Worm (Caenorhabditis elegans): ENCODE measurements around the gene cin-4.
"Not testable (repeated sequence)": the region's sequence is repeated elsewhere in the genome, so short reads cannot be mapped to it uniquely, and the experiment has no call there.

The cin-4 gene

DNA sequence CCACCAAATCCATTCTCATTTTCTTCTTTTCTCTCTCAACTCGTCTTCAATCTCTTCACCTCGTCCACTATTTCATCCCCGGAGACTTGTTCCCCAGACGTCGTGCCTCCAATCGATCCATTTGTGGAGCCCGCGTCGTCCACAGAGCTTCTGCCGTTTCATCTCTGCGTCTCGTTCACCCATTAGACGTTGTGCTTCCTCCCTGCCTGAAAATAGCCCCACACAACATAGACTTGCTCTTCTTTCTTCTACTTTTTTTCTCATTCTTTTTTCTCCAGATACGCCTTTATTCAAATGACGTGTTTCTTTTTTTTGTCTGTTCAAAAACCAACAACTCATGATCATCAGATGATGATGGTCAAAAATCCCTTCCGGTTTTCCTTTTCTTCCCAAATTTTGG is 45.1 kb upstream of the cin-4 start (continued):
- TF ChIP-seq C34B4.2 (tag; optimal IDR thresholded peaks at IDR 0.05) (no peak), egl-13 (tag; optimal IDR thresholded peaks at IDR 0.05) (peak; percentile 55), efl-1 (optimal IDR thresholded peaks at IDR 0.05) (peak in 1 of 2 experiments; percentile 23), efl-1 (GFP tag; optimal IDR thresholded peaks at IDR 0.05 in 1 of 2) (no peak), lsy-2 (tag; optimal IDR thresholded peaks at IDR 0.05) (peak; percentile 55 to 59), unc-130 (tag; optimal IDR thresholded peaks at IDR 0.05) (no peak), lin-35 (GFP tag; optimal IDR thresholded peaks at IDR 0.05) (peak in 1 of 2 experiments; percentile 41), mab-9 (GFP tag; IDR thresholded peaks at IDR 0.05) (0 out of 2 replicates have a peak, but pooled peaks have one; percentile 36), sox-4 (tag; optimal IDR thresholded peaks at IDR 0.05) (no peak), unc-86 (tag; optimal IDR thresholded peaks at IDR 0.05) (peak; percentile 79), fkh-10 (GFP tag; optimal IDR thresholded peaks at IDR 0.05) (peak; percentile 80), lin-13 (GFP tag; optimal IDR thresholded peaks at IDR 0.05) (no peak), elt-2 (tag; optimal IDR thresholded peaks at IDR 0.05) (no peak)

DNA sequence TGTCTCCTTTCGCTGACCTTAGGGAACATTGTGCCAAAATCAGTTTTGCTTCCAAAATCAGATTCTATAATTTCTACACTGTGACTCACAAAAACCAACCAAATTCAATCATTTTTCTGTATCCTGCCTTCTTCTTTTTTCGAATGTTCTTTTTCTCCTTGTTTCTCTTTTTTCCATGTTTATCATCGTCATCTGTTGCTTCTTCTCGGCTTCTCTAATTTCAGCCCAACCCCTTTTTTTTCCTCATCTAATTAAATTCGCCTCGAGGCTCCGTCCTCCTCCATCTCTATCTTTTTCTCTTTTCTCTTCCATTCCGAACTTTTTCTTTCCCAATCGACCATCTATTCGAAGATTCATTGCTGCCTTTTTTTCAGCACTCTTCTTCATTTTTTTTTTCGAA is 43.4 kb upstream of the cin-4 start, which contains the start of gene unc-104:
TSS of gene unc-104 (plus strand) at position 311 of the 400 bp plus-strand sequence.
- TF ChIP-seq nhr-47 (tag; optimal IDR thresholded peaks at IDR 0.05) (peak; percentile 12), lin-14 (GFP tag; optimal IDR thresholded peaks at IDR 0.05) (peak; percentile 71), nhr-71 (tag; optimal IDR thresholded peaks at IDR 0.05) (peak; percentile 21), lir-3 (tag; optimal IDR thresholded peaks at IDR 0.05; ENCODE audit: poor library complexity) (no peak), mep-1 (tag; optimal IDR thresholded peaks at IDR 0.05) (peak; percentile 1), zag-1 (tag; optimal IDR thresholded peaks at IDR 0.05) (peak; percentile 14), lsy-2 (tag; optimal IDR thresholded peaks at IDR 0.05) (peak in 1 of 2 experiments; percentile 19), C16A3.4 (tag; optimal IDR thresholded peaks at IDR 0.05) (no peak), dsc-1 (tag; optimal IDR thresholded peaks at IDR 0.05) (no peak)

DNA sequence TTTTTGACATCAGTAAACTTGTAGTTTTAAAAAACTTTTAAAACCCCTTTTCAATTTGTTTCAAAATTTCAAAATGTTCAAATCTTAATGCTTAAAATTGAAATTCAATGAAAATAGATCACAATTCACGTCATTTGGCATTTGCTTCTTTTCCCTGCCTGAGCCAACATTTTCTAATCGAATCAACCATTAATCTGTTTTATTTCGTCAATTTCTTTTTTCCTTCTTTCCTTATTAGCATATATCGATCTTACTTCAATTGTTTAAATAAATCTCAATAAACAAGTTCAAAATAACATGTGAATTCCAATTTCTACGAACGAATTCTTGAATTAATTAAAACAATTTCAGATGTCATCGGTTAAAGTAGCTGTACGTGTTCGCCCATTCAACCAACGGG is 42.5 kb upstream of the cin-4 start:
- peak; percentile 77 for TF ChIP-seq ceh-8 (GFP tag; optimal IDR thresholded peaks at IDR 0.05)
- peak; percentile 4 for TF ChIP-seq mep-1 (tag; optimal IDR thresholded peaks at IDR 0.05)
- TF ChIP-seq nhr-237 (tag; optimal IDR thresholded peaks at IDR 0.05): no peak
- no peak for TF ChIP-seq egl-13 (tag; optimal IDR thresholded peaks at IDR 0.05)
- peak; percentile 61 for TF ChIP-seq ceh-63 (GFP tag; optimal IDR thresholded peaks at IDR 0.05)

DNA sequence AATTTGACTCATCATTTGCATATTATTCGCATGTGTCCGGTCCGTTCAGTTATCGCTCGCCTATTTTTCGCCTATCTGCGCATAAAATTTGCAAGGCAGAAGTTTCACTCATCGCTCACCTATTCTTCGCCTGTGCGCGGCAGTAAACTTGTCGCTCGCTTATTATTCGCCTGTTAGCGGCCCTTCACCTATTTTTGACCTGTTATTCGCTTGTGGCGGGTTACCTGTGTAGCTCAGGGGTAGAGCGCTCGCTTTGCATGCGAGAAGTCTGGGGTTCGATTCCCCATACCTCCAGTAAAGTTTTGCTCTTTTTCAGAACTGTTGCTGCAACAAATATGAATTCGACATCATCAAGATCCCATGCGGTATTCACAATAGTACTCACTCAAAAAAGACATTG is 36.7 kb upstream of the cin-4 start:
- TF ChIP-seq lin-35 (GFP tag; optimal IDR thresholded peaks at IDR 0.05) (peak in 1 of 2 experiments; percentile 23), nhr-19 (GFP tag; conservative IDR thresholded peaks at IDR 0.05) (peak; percentile 31; the same call in 1 of the 2 replicates), nhr-71 (tag; optimal IDR thresholded peaks at IDR 0.05) (peak; percentile 13), efl-1 (GFP tag; optimal IDR thresholded peaks at IDR 0.05 in 1 of 2) (peak in 1 of 2 experiments; percentile 64)
- TF ChIP-seq efl-1 (optimal IDR thresholded peaks at IDR 0.05): not testable (repeated sequence)

DNA sequence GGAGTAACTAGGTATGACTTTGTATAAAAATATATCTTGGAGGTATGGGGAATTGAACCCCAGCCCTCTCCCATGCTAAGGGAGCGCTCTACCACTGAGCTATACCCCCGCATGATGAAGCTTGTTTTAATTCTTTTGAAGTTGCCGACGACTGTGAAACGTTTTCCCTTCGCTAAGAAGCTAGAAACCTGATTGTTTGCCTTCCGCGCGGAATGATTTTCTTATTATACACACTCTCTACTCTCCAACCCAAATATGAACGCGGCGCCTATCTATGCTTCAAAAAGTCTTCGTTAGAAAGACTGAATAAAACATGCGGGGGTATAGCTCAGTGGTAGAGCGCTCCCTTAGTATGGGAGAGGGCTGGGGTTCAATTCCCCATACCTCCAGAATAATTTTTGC is 35.1 kb upstream of the cin-4 start:
- TF ChIP-seq dsc-1 (tag; optimal IDR thresholded peaks at IDR 0.05): peak; percentile 0
- no peak for TF ChIP-seq pag-3 (tag; optimal IDR thresholded peaks at IDR 0.05; ENCODE audit: borderline replicate concordance, insufficient read depth)

DNA sequence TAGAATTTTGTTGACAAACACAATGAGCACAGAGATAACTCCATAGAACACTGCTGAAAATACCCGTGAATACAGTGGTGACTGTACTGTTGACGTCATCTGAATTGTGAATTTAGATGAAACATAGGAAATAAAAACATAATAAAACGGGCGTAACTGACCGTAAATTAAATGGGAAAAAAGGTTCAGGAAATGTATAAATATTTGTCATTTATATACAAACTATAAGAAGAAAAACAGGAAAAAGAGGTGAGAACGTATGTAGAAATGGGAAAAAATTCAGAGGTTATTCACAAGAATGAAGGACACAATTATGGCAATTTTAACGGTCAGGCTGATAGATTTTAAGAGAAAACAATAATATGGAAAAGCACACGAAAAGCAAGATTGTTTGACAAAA is 25.5 kb upstream of the cin-4 start, which contains the start of gene sqv-7:
TSS of gene sqv-7 (minus strand) at position 101 of the 400 bp plus-strand sequence.
- TF ChIP-seq isw-1 (GFP tag; IDR thresholded peaks at IDR 0.05): no peak
- no peak for TF ChIP-seq nhr-77 (tag; optimal IDR thresholded peaks at IDR 0.05)
- no peak for TF ChIP-seq unc-62 (GFP tag; optimal IDR thresholded peaks at IDR 0.05)
- no peak for TF ChIP-seq tbx-2 (tag; optimal IDR thresholded peaks at IDR 0.05)
- TF ChIP-seq skn-1 (tag; optimal IDR thresholded peaks at IDR 0.05): no peak
- no peak for TF ChIP-seq aha-1 (tag; optimal IDR thresholded peaks at IDR 0.05)
- TF ChIP-seq pqm-1 (tag; optimal IDR thresholded peaks at IDR 0.05): no peak
- TF ChIP-seq lsy-2 (tag; optimal IDR thresholded peaks at IDR 0.05): no peak
- TF ChIP-seq aly-2 (tag; optimal IDR thresholded peaks at IDR 0.05): no peak
- TF ChIP-seq nhr-47 (tag; optimal IDR thresholded peaks at IDR 0.05): no peak
- TF ChIP-seq ztf-4 (tag; optimal IDR thresholded peaks at IDR 0.05): no peak
- no peak for TF ChIP-seq F16B12.6 (tag; optimal IDR thresholded peaks at IDR 0.05)
- TF ChIP-seq ceh-82 (tag; optimal IDR thresholded peaks at IDR 0.05): no peak
- TF ChIP-seq sox-4 (tag; optimal IDR thresholded peaks at IDR 0.05): no peak
- TF ChIP-seq nhr-237 (tag; optimal IDR thresholded peaks at IDR 0.05): no peak
- no peak for TF ChIP-seq C34B4.2 (tag; optimal IDR thresholded peaks at IDR 0.05)
- no peak for TF ChIP-seq swsn-7 (tag; optimal IDR thresholded peaks at IDR 0.05)
- TF ChIP-seq ama-1 (optimal IDR thresholded peaks at IDR 0.05): no peak
- no peak for TF ChIP-seq fkh-10 (GFP tag; optimal IDR thresholded peaks at IDR 0.05)
